Fruit fly (Drosophila melanogaster) whole organism, embryonic: ENCODE data around the gene eEF1alpha2.

Experiments
- ATbp ChIP-seq: fragments of 200-800 bp; sonication (Bioruptor generic); optimal IDR thresholded peaks from 2 replicates; lab custom pipeline; 2017; ENCODE audit warnings: missing biosample characterization, mild to moderate bottlenecking, missing genetic modification characterization, missing genetic modification reagents
- Antp ChIP-seq: fragments of 200-800 bp; sonication (Bioruptor generic); optimal IDR thresholded peaks from 3 replicates; lab custom pipeline; 2016; ENCODE audit warnings: missing biosample characterization, missing genetic modification characterization
- Atf6 ChIP-seq: fragments of 200-800 bp; sonication (Bioruptor generic); IDR thresholded peaks from 2 replicates; pipeline ENCODE4 v1.3.6; 2022; ENCODE audit warnings: missing biosample characterization, missing genetic modification characterization
- CG10274 ChIP-seq: fragments of 200-800 bp; sonication (Bioruptor generic); optimal IDR thresholded peaks from 3 replicates; lab custom pipeline; 2017; ENCODE audit warnings: missing biosample characterization, mild to moderate bottlenecking, missing genetic modification characterization
- CG11085 ChIP-seq: fragments of 200-800 bp; sonication (Bioruptor generic); IDR thresholded peaks from 2 replicates; pipeline ENCODE4 v1.3.6; 2022; ENCODE audit warnings: missing biosample characterization, missing genetic modification characterization
- CG13775 ChIP-seq: fragments of 200-800 bp; sonication (Bioruptor generic); optimal IDR thresholded peaks from 3 replicates; lab custom pipeline; 2017; ENCODE audit warnings: missing biosample characterization, mild to moderate bottlenecking, missing genetic modification characterization
- CG16813 ChIP-seq: fragments of 200-800 bp; sonication (Bioruptor generic); IDR thresholded peaks from 3 replicates; pipeline ENCODE4 v1.3.6; 2022; ENCODE audit warnings: missing biosample characterization, missing genetic modification characterization; ENCODE audit not compliant: partially characterized antibody
- CG16863 ChIP-seq: fragments of 200-800 bp; sonication (Bioruptor generic); optimal IDR thresholded peaks from 3 replicates; lab custom pipeline; 2016; ENCODE audit warnings: missing biosample characterization, missing genetic modification characterization
- CG1832 ChIP-seq: fragments of 200-800 bp; sonication (Bioruptor generic); optimal IDR thresholded peaks from 2 replicates; lab custom pipeline; 2017; ENCODE audit warnings: missing biosample characterization, mild to moderate bottlenecking, missing genetic modification characterization, inconsistent platforms
- CG2116 ChIP-seq: fragments of 200-800 bp; sonication (Bioruptor generic); optimal IDR thresholded peaks from 3 replicates; lab custom pipeline; 2018; ENCODE audit warnings: missing biosample characterization, mild to moderate bottlenecking, missing genetic modification characterization
- CG31388 ChIP-seq: fragments of 200-800 bp; sonication (Bioruptor generic); optimal IDR thresholded peaks from 2 replicates; lab custom pipeline; 2016; ENCODE audit warnings: missing biosample characterization, missing genetic modification characterization
- CG33213 ChIP-seq: fragments of 200-800 bp; sonication (Bioruptor generic); optimal IDR thresholded peaks from 3 replicates; lab custom pipeline; 2016; ENCODE audit warnings: missing biosample characterization, missing genetic modification characterization
- CG4360 ChIP-seq: fragments of 200-800 bp; sonication (Bioruptor generic); IDR thresholded peaks from 2 replicates; pipeline ENCODE4 v1.3.6; 2022; ENCODE audit warnings: missing biosample characterization, missing genetic modification characterization
- D19A ChIP-seq: fragments of 200-800 bp; optimal IDR thresholded peaks from 3 replicates; lab custom pipeline; 2019; ENCODE audit warnings: missing biosample characterization, mild to moderate bottlenecking, missing genetic modification characterization, moderate library complexity
- Dip2 ChIP-seq: fragments of 200-800 bp; sonication (Bioruptor generic); IDR thresholded peaks from 2 replicates; pipeline ENCODE4 v1.3.6; 2022; ENCODE audit warnings: missing biosample characterization, missing genetic modification characterization
- Dip3 ChIP-seq: fragments of 200-800 bp; sonication (Bioruptor generic); optimal IDR thresholded peaks from 3 replicates; lab custom pipeline; 2016; ENCODE audit warnings: missing biosample characterization, missing genetic modification characterization
- Doc3 ChIP-seq: fragments of 200-800 bp; sonication (Bioruptor generic); IDR thresholded peaks from 3 replicates; pipeline ENCODE4 v1.3.6; 2022; ENCODE audit warnings: missing biosample characterization, missing genetic modification characterization; ENCODE audit not compliant: partially characterized antibody
- Dp ChIP-seq: fragments of 200-800 bp; sonication (Bioruptor generic); optimal IDR thresholded peaks from 2 replicates; lab custom pipeline; 2018; ENCODE audit warnings: missing biosample characterization, mild to moderate bottlenecking, missing genetic modification characterization, moderate library complexity
- E2f2 ChIP-seq: fragments of 200-800 bp; sonication (Bioruptor generic); IDR thresholded peaks from 2 replicates; pipeline ENCODE4 v1.3.6; 2022; ENCODE audit warnings: missing biosample characterization, missing genetic modification characterization
- ERR ChIP-seq: fragments of 200-800 bp; sonication (Bioruptor generic); optimal IDR thresholded peaks from 2 replicates; lab custom pipeline; 2016; ENCODE audit warnings: missing biosample characterization, missing genetic modification characterization
- Eip74EF ChIP-seq, 2 experiments: fragments of 200-800 bp in 1 of 2; fragments of >200 bp in 1 of 2; sonication (Bioruptor generic) in 1 of 2; optimal IDR thresholded peaks; 2 replicates each; lab custom pipeline; 2017 to 2019; ENCODE audit warnings: missing biosample characterization in 2 of 2, missing genetic modification characterization in 2 of 2, mild to moderate bottlenecking in 1 of 2, moderate library complexity in 1 of 2
- Lim3 ChIP-seq: fragments of 200-800 bp; sonication (Bioruptor generic); IDR thresholded peaks from 2 replicates; pipeline ENCODE4 v1.3.6; 2022; ENCODE audit warnings: missing biosample characterization, missing genetic modification characterization
- MESR4 ChIP-seq: fragments of 200-800 bp; sonication (Bioruptor generic); optimal IDR thresholded peaks from 2 replicates; lab custom pipeline; 2018; ENCODE audit warnings: missing biosample characterization, mild to moderate bottlenecking, missing genetic modification characterization, moderate library complexity
- Max ChIP-seq: fragments of 200-800 bp; sonication (Bioruptor generic); optimal IDR thresholded peaks from 2 replicates; lab custom pipeline; 2016; ENCODE audit warnings: missing biosample characterization, mild to moderate bottlenecking, missing genetic modification characterization
- Neu2 ChIP-seq: fragments of 200-800 bp; sonication (Bioruptor generic); optimal IDR thresholded peaks from 3 replicates; lab custom pipeline; 2016; ENCODE audit warnings: missing biosample characterization, missing genetic modification characterization, borderline replicate concordance
- Ssrp ChIP-seq: fragments of 200-800 bp; sonication (Bioruptor generic); optimal IDR thresholded peaks from 2 replicates; lab custom pipeline; 2018; ENCODE audit warnings: missing biosample characterization, mild to moderate bottlenecking, missing genetic modification characterization, moderate library complexity
- Trl ChIP-seq, 3 experiments: fragments of >200 bp in 2 of 3; fragments of 200-800 bp in 1 of 3; sonication (Bioruptor generic) in 1 of 3; optimal IDR thresholded peaks; 2 replicates in 1 of 3; 3 replicates in 2 of 3; lab custom pipeline; 2016 to 2017; ENCODE audit warnings: missing biosample characterization in 1 of 3, missing genetic modification characterization in 1 of 3
- cato ChIP-seq: fragments of 200-800 bp; sonication (Bioruptor generic); optimal IDR thresholded peaks from 2 replicates; lab custom pipeline; 2016; ENCODE audit warnings: missing biosample characterization, missing genetic modification characterization, borderline replicate concordance
- caup ChIP-seq: fragments of 200-800 bp; sonication (Bioruptor generic); optimal IDR thresholded peaks from 3 replicates; lab custom pipeline; 2017; ENCODE audit warnings: missing biosample characterization, mild to moderate bottlenecking, missing genetic modification characterization, moderate library complexity; ENCODE audit not compliant: severe bottlenecking
- crol ChIP-seq: fragments of 200-800 bp; sonication (Bioruptor generic); IDR thresholded peaks from 2 replicates; pipeline ENCODE4 v1.3.6; 2022; ENCODE audit warnings: missing biosample characterization, missing genetic modification characterization
- crp ChIP-seq, 2 experiments: fragments of 200-800 bp; sonication (Bioruptor generic); optimal IDR thresholded peaks; 2 replicates in 1 of 2; 3 replicates in 1 of 2; lab custom pipeline; 2017; ENCODE audit warnings: missing biosample characterization in 2 of 2, missing genetic modification characterization in 2 of 2, mild to moderate bottlenecking in 1 of 2, moderate library complexity in 1 of 2
- cwo ChIP-seq: fragments of 200-800 bp; sonication (Bioruptor generic); optimal IDR thresholded peaks from 3 replicates; lab custom pipeline; 2017; ENCODE audit warnings: missing biosample characterization, missing genetic modification characterization, mild to moderate bottlenecking, moderate library complexity, missing genetic modification reagents
- dan ChIP-seq: fragments of 200-800 bp; sonication (Bioruptor generic); IDR thresholded peaks from 2 replicates; pipeline ENCODE4 v1.3.6; 2022; ENCODE audit warnings: missing biosample characterization, missing genetic modification characterization
- danr ChIP-seq: fragments of 200-800 bp; sonication (Bioruptor generic); IDR thresholded peaks from 2 replicates; pipeline ENCODE4 v1.3.6; 2022; ENCODE audit warnings: missing biosample characterization, missing genetic modification characterization
- dmrt99B ChIP-seq: fragments of 200-800 bp; sonication (Bioruptor generic); optimal IDR thresholded peaks from 2 replicates; lab custom pipeline; 2018; ENCODE audit warnings: missing biosample characterization, mild to moderate bottlenecking, missing genetic modification characterization, moderate library complexity
- dpn ChIP-seq, 2 experiments: fragments of 200-800 bp; sonication (Bioruptor generic); optimal IDR thresholded peaks; 3 replicates each; lab custom pipeline; 2016; ENCODE audit warnings: missing biosample characterization in 2 of 2, missing genetic modification characterization in 2 of 2
- eve ChIP-seq, 2 experiments: fragments of >200 bp; optimal IDR thresholded peaks; 2 replicates each; lab custom pipeline; 2017; ENCODE audit warnings: missing biosample characterization in 2 of 2, missing genetic modification characterization in 2 of 2
- ewg ChIP-seq: fragments of 200-800 bp; sonication (Bioruptor generic); optimal IDR thresholded peaks from 3 replicates; lab custom pipeline; 2017; ENCODE audit warnings: mild to moderate bottlenecking, missing biosample characterization, missing genetic modification reagents, missing genetic modification characterization
- eyg ChIP-seq: fragments of 200-800 bp; sonication (Bioruptor generic); optimal IDR thresholded peaks from 3 replicates; lab custom pipeline; 2016; ENCODE audit warnings: missing biosample characterization, missing genetic modification characterization
- lola ChIP-seq, 3 experiments: fragments of >200 bp in 2 of 3; fragments of 200-800 bp in 1 of 3; sonication (Bioruptor generic) in 1 of 3; optimal IDR thresholded peaks; 2 replicates each; lab custom pipeline; 2017 to 2019; ENCODE audit warnings: missing biosample characterization in 3 of 3, missing genetic modification characterization in 3 of 3, mild to moderate bottlenecking in 1 of 3, moderate library complexity in 1 of 3
- nmo ChIP-seq: fragments of 200-800 bp; sonication (Bioruptor generic); optimal IDR thresholded peaks from 2 replicates; lab custom pipeline; 2018; ENCODE audit warnings: missing biosample characterization, mild to moderate bottlenecking, missing genetic modification characterization, moderate library complexity
- pnt ChIP-seq: fragments of 200-800 bp; sonication (Bioruptor generic); optimal IDR thresholded peaks from 3 replicates; lab custom pipeline; 2016; ENCODE audit warnings: missing biosample characterization, missing genetic modification characterization
- repo ChIP-seq: fragments of 200-800 bp; sonication (Bioruptor generic); optimal IDR thresholded peaks from 2 replicates; lab custom pipeline; 2016; ENCODE audit warnings: missing biosample characterization, missing genetic modification characterization
- slbo ChIP-seq: fragments of 200-800 bp; sonication (Bioruptor generic); IDR thresholded peaks from 2 replicates; pipeline ENCODE4 v1.3.6; 2022; ENCODE audit warnings: missing biosample characterization, missing genetic modification characterization
- slou ChIP-seq: fragments of 200-800 bp; sonication (Bioruptor generic); optimal IDR thresholded peaks from 3 replicates; lab custom pipeline; 2016; ENCODE audit warnings: missing biosample characterization, missing genetic modification characterization
- sr ChIP-seq: fragments of 200-800 bp; sonication (Bioruptor generic); IDR thresholded peaks from 3 replicates; pipeline ENCODE4 v1.3.6; 2022; ENCODE audit warnings: missing biosample characterization, missing genetic modification characterization
- tgo ChIP-seq: fragments of 200-800 bp; sonication (Bioruptor generic); IDR thresholded peaks from 3 replicates; pipeline ENCODE4 v1.3.6; 2022; ENCODE audit warnings: missing biosample characterization, missing genetic modification characterization
- toy ChIP-seq: fragments of 200-800 bp; sonication (Bioruptor generic); IDR thresholded peaks from 2 replicates; pipeline ENCODE4 v1.3.6; 2022; ENCODE audit warnings: missing biosample characterization, missing genetic modification characterization
- z ChIP-seq: fragments of 200-800 bp; sonication (Bioruptor generic); IDR thresholded peaks from 3 replicates; pipeline ENCODE4 v1.3.6; 2022; ENCODE audit warnings: missing biosample characterization, missing genetic modification characterization

eEF1alpha2 gene

dm6 chr3R:31744044-31744652 lies 5.9 kb downstream of the eEF1alpha2 start, which contains the start of gene CG1896 (continued):
- TF ChIP-seq eve (GFP tag; optimal IDR thresholded peaks at IDR 0.05; lab: Kevin White, UChicago) (no peak), Dp (GFP tag; lab: Kevin White, UChicago) (no peak), pnt (GFP tag; lab: Kevin White, UChicago) (no peak), crp (GFP tag; optimal IDR thresholded peaks at IDR 0.05; lab: Kevin White, UChicago) (no peak), z (GFP tag; lab: Robert Waterston, UW) (no peak), CG31388 (GFP tag; lab: Kevin White, UChicago) (no peak), CG33213 (GFP tag; lab: Kevin White, UChicago) (no peak), CG16813 (no peak), CG1832 (GFP tag; lab: Kevin White, UChicago) (no peak), Max (GFP tag; lab: Kevin White, UChicago) (peak; percentile 30), CG4360 (GFP tag; lab: Robert Waterston, UW) (no peak), ewg (GFP tag; lab: Kevin White, UChicago) (peak; percentile 26), dmrt99B (tag; lab: Kevin White, UChicago) (peak; percentile 44), slbo (GFP tag; lab: Robert Waterston, UW) (peak; percentile 57; the same call in 1 of the 2 replicates), CG2116 (GFP tag; lab: Kevin White, UChicago) (peak; percentile 12), sr (GFP tag; lab: Robert Waterston, UW) (no peak), nmo (GFP tag; lab: Kevin White, UChicago) (peak; percentile 38), lola (GFP tag; optimal IDR thresholded peaks at IDR 0.05; lab: Kevin White, UChicago) (no peak), CG16863 (GFP tag; lab: Kevin White, UChicago) (no peak), CG13775 (GFP tag; lab: Kevin White, UChicago) (peak; percentile 33), D19A (tag; lab: Kevin White, UChicago) (peak; percentile 87), CG11085 (GFP tag; lab: Robert Waterston, UW) (no peak), cwo (peak; percentile 11), CG10274 (GFP tag; lab: Kevin White, UChicago) (peak; percentile 15), ATbp (peak; percentile 6), Dip2 (GFP tag; lab: Robert Waterston, UW) (no peak), danr (no peak), Doc3 (GFP tag; lab: Robert Waterston, UW) (no peak), ERR (GFP tag; lab: Kevin White, UChicago) (no peak), repo (GFP tag; lab: Kevin White, UChicago) (no peak), Atf6 (GFP tag; lab: Robert Waterston, UW) (no peak), toy (GFP tag; lab: Robert Waterston, UW) (no peak), Neu2 (GFP tag; lab: Kevin White, UChicago) (no peak), dpn (GFP tag; optimal IDR thresholded peaks at IDR 0.05; lab: Kevin White, UChicago) (peak in 1 of 2 experiments; percentile 14), tgo (GFP tag; lab: Robert Waterston, UW) (peak; percentile 29; the same call in 1 of the 3 replicates), E2f2 (GFP tag; lab: Robert Waterston, UW) (no peak), Dip3 (GFP tag; lab: Kevin White, UChicago) (peak; percentile 28), Trl (optimal IDR thresholded peaks at IDR 0.05; lab: Kevin White, UChicago) (no peak), Trl (GFP tag; optimal IDR thresholded peaks at IDR 0.05; lab: Kevin White, UChicago) (no peak), eyg (GFP tag; lab: Kevin White, UChicago) (no peak), MESR4 (GFP tag; lab: Kevin White, UChicago) (peak; percentile 45), Ssrp (tag; lab: Kevin White, UChicago) (peak; percentile 23), Eip74EF (GFP tag; optimal IDR thresholded peaks at IDR 0.05; lab: Kevin White, UChicago) (no peak), cato (GFP tag; lab: Kevin White, UChicago) (no peak), dan (no peak), Antp (no peak), crol (GFP tag; lab: Robert Waterston, UW) (no peak), Lim3 (GFP tag; lab: Robert Waterston, UW) (no peak), slou (GFP tag; lab: Kevin White, UChicago) (no peak), caup (peak; percentile 54)
